Fruit fly (Drosophila melanogaster) whole organism, embryonic: ENCODE data around the gene mthl9.

Experiments
- Adf1 ChIP-seq: fragments of 200-800 bp; sonication (Bioruptor generic); IDR thresholded peaks from 2 replicates; pipeline ENCODE4 v1.3.6; 2022; ENCODE audit warnings: missing biosample characterization, missing genetic modification characterization
- Antp ChIP-seq: fragments of 200-800 bp; sonication (Bioruptor generic); optimal IDR thresholded peaks from 3 replicates; lab custom pipeline; 2016; ENCODE audit warnings: missing biosample characterization, missing genetic modification characterization
- Atf3 ChIP-seq: fragments of 200-800 bp; sonication (Bioruptor generic); optimal IDR thresholded peaks from 3 replicates; lab custom pipeline; 2016; ENCODE audit warnings: missing biosample characterization, missing genetic modification characterization
- CG11085 ChIP-seq: fragments of 200-800 bp; sonication (Bioruptor generic); IDR thresholded peaks from 2 replicates; pipeline ENCODE4 v1.3.6; 2022; ENCODE audit warnings: missing biosample characterization, missing genetic modification characterization
- CG11560 ChIP-seq: fragments of 200-800 bp; sonication (Bioruptor generic); IDR thresholded peaks from 3 replicates; pipeline ENCODE4 v1.3.6; 2022; ENCODE audit warnings: missing biosample characterization, missing genetic modification characterization
- CG13424 ChIP-seq: fragments of 200-800 bp; sonication (Bioruptor generic); optimal IDR thresholded peaks from 2 replicates; lab custom pipeline; 2019; ENCODE audit warnings: missing biosample characterization, mild to moderate bottlenecking, missing genetic modification characterization, moderate library complexity
- CG14667 ChIP-seq: fragments of 200-800 bp; sonication (Bioruptor generic); IDR thresholded peaks from 2 replicates; pipeline ENCODE4 v1.3.6; 2022; ENCODE audit warnings: missing biosample characterization, missing genetic modification characterization
- CG14860 ChIP-seq: fragments of 200-800 bp; sonication (Bioruptor generic); IDR thresholded peaks from 3 replicates; pipeline ENCODE4 v1.3.6; 2022; ENCODE audit warnings: missing biosample characterization, missing genetic modification characterization; ENCODE audit not compliant: partially characterized antibody
- CG34422 ChIP-seq: fragments of 200-800 bp; sonication (Bioruptor generic); IDR thresholded peaks from 3 replicates; pipeline ENCODE4 v1.3.6; 2022; ENCODE audit warnings: missing biosample characterization, missing genetic modification characterization
- CG42726 ChIP-seq: fragments of 200-800 bp; sonication (Bioruptor generic); IDR thresholded peaks from 2 replicates; pipeline ENCODE4 v1.3.6; 2022; ENCODE audit warnings: missing biosample characterization, missing genetic modification characterization; ENCODE audit not compliant: partially characterized antibody
- CG4617 ChIP-seq: fragments of 200-800 bp; sonication (Bioruptor generic); optimal IDR thresholded peaks from 3 replicates; lab custom pipeline; 2016; ENCODE audit warnings: missing biosample characterization, missing genetic modification characterization, borderline replicate concordance
- CG6175 ChIP-seq: fragments of 200-800 bp; sonication (Bioruptor generic); IDR thresholded peaks from 3 replicates; pipeline ENCODE4 v1.3.6; 2022; ENCODE audit warnings: missing biosample characterization, missing genetic modification characterization
- CG7745 ChIP-seq: fragments of 200-800 bp; sonication (Bioruptor generic); optimal IDR thresholded peaks from 2 replicates; lab custom pipeline; 2018; ENCODE audit warnings: missing biosample characterization, mild to moderate bottlenecking, missing genetic modification characterization, moderate library complexity
- CG8478 ChIP-seq: fragments of >200 bp; optimal IDR thresholded peaks from 2 replicates; lab custom pipeline; 2018
- CG8944 ChIP-seq: fragments of 200-800 bp; sonication (Bioruptor generic); optimal IDR thresholded peaks from 3 replicates; lab custom pipeline; 2016; ENCODE audit warnings: missing biosample characterization, missing genetic modification characterization
- CG9609 ChIP-seq: fragments of 200-800 bp; sonication (Bioruptor generic); optimal IDR thresholded peaks from 3 replicates; lab custom pipeline; 2016; ENCODE audit warnings: missing biosample characterization, missing genetic modification characterization
- CoRest ChIP-seq: fragments of 200-800 bp; sonication (Bioruptor generic); optimal IDR thresholded peaks from 3 replicates; lab custom pipeline; 2018; ENCODE audit warnings: missing biosample characterization, mild to moderate bottlenecking, missing genetic modification characterization, moderate library complexity
- Dp ChIP-seq: fragments of 200-800 bp; sonication (Bioruptor generic); optimal IDR thresholded peaks from 2 replicates; lab custom pipeline; 2018; ENCODE audit warnings: missing biosample characterization, mild to moderate bottlenecking, missing genetic modification characterization, moderate library complexity
- HLH4C ChIP-seq: fragments of 200-800 bp; sonication (Bioruptor generic); IDR thresholded peaks from 3 replicates; pipeline ENCODE4 v1.3.6; 2022; ENCODE audit warnings: missing biosample characterization, missing genetic modification characterization; ENCODE audit not compliant: partially characterized antibody
- Hmr ChIP-seq: fragments of 200-800 bp; sonication (Bioruptor generic); optimal IDR thresholded peaks from 3 replicates; lab custom pipeline; 2017; ENCODE audit warnings: mild to moderate bottlenecking, missing biosample characterization, missing genetic modification reagents, missing genetic modification characterization
- Jarid2 ChIP-seq: fragments of 200-800 bp; sonication (Bioruptor generic); optimal IDR thresholded peaks from 3 replicates; lab custom pipeline; 2017; ENCODE audit warnings: mild to moderate bottlenecking, missing biosample characterization, missing genetic modification reagents, missing genetic modification characterization
- Nf-YB ChIP-seq: fragments of 200-800 bp; sonication (Bioruptor generic); optimal IDR thresholded peaks from 3 replicates; lab custom pipeline; 2019; ENCODE audit warnings: missing biosample characterization, mild to moderate bottlenecking, missing genetic modification characterization, moderate library complexity
- Nf-YC ChIP-seq: fragments of 200-800 bp; optimal IDR thresholded peaks from 3 replicates; lab custom pipeline; 2019; ENCODE audit warnings: missing biosample characterization, mild to moderate bottlenecking, missing genetic modification characterization, moderate library complexity
- Opbp ChIP-seq: fragments of 200-800 bp; sonication (Bioruptor generic); IDR thresholded peaks from 3 replicates; pipeline ENCODE4 v1.3.6; 2022; ENCODE audit warnings: missing biosample characterization, missing genetic modification characterization; ENCODE audit not compliant: partially characterized antibody
- Pdp1 ChIP-seq, 2 experiments: fragments of 200-800 bp; sonication (Bioruptor generic); optimal IDR thresholded peaks; 3 replicates each; lab custom pipeline; 2016; ENCODE audit warnings: missing biosample characterization in 2 of 2, missing genetic modification characterization in 2 of 2, mild to moderate bottlenecking in 1 of 2, moderate library complexity in 1 of 2
- abd-A ChIP-seq: fragments of 200-800 bp; sonication (Bioruptor generic); optimal IDR thresholded peaks from 3 replicates; lab custom pipeline; 2019; ENCODE audit warnings: missing biosample characterization, mild to moderate bottlenecking, missing genetic modification characterization, moderate library complexity
- bsh ChIP-seq, 2 experiments: fragments of 200-800 bp; sonication (Bioruptor generic); optimal IDR thresholded peaks; 2 replicates each; lab custom pipeline; 2017 to 2018; ENCODE audit warnings: mild to moderate bottlenecking in 2 of 2, missing biosample characterization in 2 of 2, missing genetic modification characterization in 2 of 2, moderate library complexity in 1 of 2
- cas ChIP-seq: fragments of 200-800 bp; sonication (Bioruptor generic); IDR thresholded peaks from 2 replicates; pipeline ENCODE4 v1.3.6; 2022; ENCODE audit warnings: missing biosample characterization, missing genetic modification characterization
- cg ChIP-seq: fragments of 200-800 bp; sonication (Bioruptor generic); optimal IDR thresholded peaks from 3 replicates; lab custom pipeline; 2019; ENCODE audit warnings: missing biosample characterization, mild to moderate bottlenecking, missing genetic modification characterization, moderate library complexity
- cwo ChIP-seq: fragments of 200-800 bp; sonication (Bioruptor generic); optimal IDR thresholded peaks from 3 replicates; lab custom pipeline; 2017; ENCODE audit warnings: missing biosample characterization, missing genetic modification characterization, mild to moderate bottlenecking, moderate library complexity, missing genetic modification reagents
- her ChIP-seq: fragments of 200-800 bp; sonication (Bioruptor generic); optimal IDR thresholded peaks from 2 replicates; lab custom pipeline; 2016; ENCODE audit warnings: missing biosample characterization, missing genetic modification characterization
- hkb ChIP-seq, 2 experiments: fragments of 200-800 bp in 1 of 2; fragments of >200 bp in 1 of 2; sonication (Bioruptor generic) in 1 of 2; IDR thresholded peaks in 1 of 2; optimal IDR thresholded peaks in 1 of 2; 2 replicates each; pipeline versions ENCODE4 v1.3.6 to Lab custom; 2017 to 2022; ENCODE audit warnings: missing biosample characterization in 1 of 2, missing genetic modification characterization in 1 of 2
- mam ChIP-seq: fragments of 200-800 bp; sonication (Bioruptor generic); optimal IDR thresholded peaks from 3 replicates; lab custom pipeline; 2016; ENCODE audit warnings: missing biosample characterization, missing genetic modification characterization
- oc ChIP-seq: fragments of 200-800 bp; sonication (Bioruptor generic); optimal IDR thresholded peaks from 2 replicates; lab custom pipeline; 2018; ENCODE audit warnings: missing biosample characterization, mild to moderate bottlenecking, missing genetic modification characterization, moderate library complexity
- p53 ChIP-seq: fragments of 200-800 bp; sonication (Bioruptor generic); optimal IDR thresholded peaks from 2 replicates; lab custom pipeline; 2016; ENCODE audit warnings: missing biosample characterization, missing genetic modification characterization
- pita ChIP-seq: fragments of 200-800 bp; sonication (Bioruptor generic); optimal IDR thresholded peaks from 2 replicates; lab custom pipeline; 2017; ENCODE audit warnings: missing biosample characterization, mild to moderate bottlenecking, missing genetic modification characterization
- schlank ChIP-seq: fragments of 200-800 bp; sonication (Bioruptor generic); optimal IDR thresholded peaks from 2 replicates; lab custom pipeline; 2018; ENCODE audit warnings: missing biosample characterization, mild to moderate bottlenecking, missing genetic modification characterization
- sd ChIP-seq: fragments of 200-800 bp; sonication (Bioruptor generic); optimal IDR thresholded peaks from 3 replicates; lab custom pipeline; 2018; ENCODE audit warnings: missing biosample characterization, mild to moderate bottlenecking, missing genetic modification characterization, moderate library complexity
- sens ChIP-seq: fragments of 200-800 bp; sonication (Bioruptor generic); peaks from one replicate; lab custom pipeline; 2016; ENCODE audit warnings: missing biosample characterization, missing genetic modification characterization
- tio ChIP-seq: fragments of 200-800 bp; sonication (Bioruptor generic); optimal IDR thresholded peaks from 2 replicates; lab custom pipeline; 2017; ENCODE audit warnings: missing biosample characterization, missing genetic modification characterization, inconsistent platforms
- tll ChIP-seq, 2 experiments: fragments of 200-800 bp in 1 of 2; fragments of >200 bp in 1 of 2; sonication (Bioruptor generic) in 1 of 2; optimal IDR thresholded peaks; 2 replicates each; lab custom pipeline; 2017 to 2019; ENCODE audit warnings: missing biosample characterization in 2 of 2, missing genetic modification characterization in 2 of 2, mild to moderate bottlenecking in 1 of 2, moderate library complexity in 1 of 2
- tna ChIP-seq: fragments of 200-800 bp; sonication (Bioruptor generic); IDR thresholded peaks from 2 replicates; pipeline ENCODE4 v1.3.6; 2022; ENCODE audit warnings: missing biosample characterization, missing genetic modification characterization; ENCODE audit not compliant: partially characterized antibody
- twi ChIP-seq: fragments of 200-800 bp; optimal IDR thresholded peaks from 2 replicates; lab custom pipeline; 2019; ENCODE audit warnings: missing biosample characterization, mild to moderate bottlenecking, missing genetic modification characterization, moderate library complexity
- vvl ChIP-seq: fragments of 200-800 bp; sonication (Bioruptor generic); IDR thresholded peaks from 2 replicates; pipeline ENCODE4 v1.3.6; 2022; ENCODE audit warnings: missing biosample characterization, missing genetic modification characterization
- zen ChIP-seq: fragments of 200-800 bp; sonication (Bioruptor generic); optimal IDR thresholded peaks from 3 replicates; lab custom pipeline; 2018; ENCODE audit warnings: missing biosample characterization, mild to moderate bottlenecking, missing genetic modification characterization, moderate library complexity
- zen2 ChIP-seq: fragments of 200-800 bp; sonication (Bioruptor generic); IDR thresholded peaks from 3 replicates; pipeline ENCODE4 v1.3.6; 2022; ENCODE audit warnings: missing biosample characterization, missing genetic modification characterization; ENCODE audit not compliant: partially characterized antibody

mthl9 gene

dm6 chr3L:378072-378423 lies 45.9 kb upstream of the mthl9 start (continued):
- TF ChIP-seq CoRest (tag; lab: Kevin White, UChicago) (peak; percentile 14), CG14860 (peak; percentile 64), tio (GFP tag; lab: Kevin White, UChicago) (no peak), abd-A (tag; lab: Kevin White, UChicago) (peak; percentile 98), schlank (no peak), Nf-YC (tag; lab: Kevin White, UChicago) (peak; percentile 100), hkb (optimal IDR thresholded peaks at IDR 0.05; lab: Kevin White, UChicago) (peak; percentile 38), hkb (GFP tag; IDR thresholded peaks at IDR 0.05; lab: Robert Waterston, UW) (no peak), sd (tag; lab: Kevin White, UChicago) (peak; percentile 96), zen (tag; lab: Kevin White, UChicago) (peak; percentile 70), tna (peak; percentile 63; the same call in 1 of the 2 replicates), CG9609 (GFP tag; lab: Kevin White, UChicago) (peak; percentile 6), Antp (peak; percentile 15), Opbp (GFP tag; lab: Robert Waterston, UW) (peak; percentile 49; the same call in 1 of the 3 replicates), Jarid2 (GFP tag; lab: Kevin White, UChicago) (peak; percentile 79), p53 (GFP tag; lab: Kevin White, UChicago) (peak; percentile 6), Nf-YB (GFP tag; lab: Kevin White, UChicago) (peak; percentile 100), tll (GFP tag; optimal IDR thresholded peaks at IDR 0.05; lab: Kevin White, UChicago) (peak; percentile 34 to 100), Hmr (GFP tag; lab: Kevin White, UChicago) (no peak), Atf3 (GFP tag; lab: Kevin White, UChicago) (no peak), cg (GFP tag; lab: Kevin White, UChicago) (peak; percentile 98), pita (GFP tag; lab: Kevin White, UChicago) (no peak), CG8944 (GFP tag; lab: Kevin White, UChicago) (no peak), vvl (peak; percentile 67), CG11085 (no peak), Adf1 (GFP tag; lab: Robert Waterston, UW) (peak; percentile 84), zen2 (GFP tag; lab: Robert Waterston, UW) (0 out of 3 replicates have a peak, but pooled peaks have one; percentile 4), CG7745 (no peak), CG42726 (GFP tag; lab: Robert Waterston, UW) (0 out of 2 replicates have a peak, but pooled peaks have one; percentile 46), CG8478 (lab: Kevin White, UChicago) (peak; percentile 100), HLH4C (GFP tag; lab: Robert Waterston, UW) (peak; percentile 65; the same call in 2 of the 3 replicates)

dm6 chr3L:377222-378071 lies 45.3 kb upstream of the mthl9 start:
- TF ChIP-seq sens (GFP tag; lab: Kevin White, UChicago) (peak; percentile 82), bsh (GFP tag; optimal IDR thresholded peaks at IDR 0.05; lab: Kevin White, UChicago) (peak in 1 of 2 experiments; percentile 94), mam (GFP tag; lab: Kevin White, UChicago) (no peak), her (GFP tag; lab: Kevin White, UChicago) (no peak), oc (tag; lab: Kevin White, UChicago) (peak; percentile 83), Pdp1 (GFP tag; optimal IDR thresholded peaks at IDR 0.05; lab: Kevin White, UChicago) (peak in 1 of 2 experiments; percentile 49), Dp (GFP tag; lab: Kevin White, UChicago) (peak; percentile 13), HLH4C (GFP tag; lab: Robert Waterston, UW) (no peak), cwo (GFP tag; lab: Kevin White, UChicago) (peak; percentile 92), CG4617 (GFP tag; lab: Kevin White, UChicago) (peak; percentile 35), CG34422 (GFP tag; lab: Robert Waterston, UW) (no peak), twi (peak; percentile 79), CG11560 (tag; lab: Robert Waterston, UW) (peak; percentile 51; the same call in 2 of the 3 replicates), tna (no peak), CG6175 (GFP tag; lab: Robert Waterston, UW) (0 out of 3 replicates have a peak, but pooled peaks have one; percentile 39), CG13424 (tag; lab: Kevin White, UChicago) (peak; percentile 96), cas (GFP tag; lab: Robert Waterston, UW) (peak; percentile 27; the same call in 1 of the 2 replicates), CG14667 (GFP tag; lab: Robert Waterston, UW) (peak; percentile 57)
